Worm (Caenorhabditis elegans) whole organism, midembryonic: ENCODE measurements around the gene C01G12.7.

Experiments
- T22C8.4 ChIP-seq: fragments of 200-800 bp; sonication (Bioruptor generic); IDR thresholded peaks from 2 replicates; pipeline ENCODE4 v1.3.6; 2022; ENCODE audit warnings: missing genetic modification characterization, missing compliant biosample characterization
- cog-1 ChIP-seq: sonication (generic microtip); optimal IDR thresholded peaks from 2 replicates; lab custom pipeline; 2016; ENCODE audit warnings: missing genetic modification characterization, missing compliant biosample characterization
- flt-1 ChIP-seq: fragments of 200-800 bp; sonication (Bioruptor generic); IDR thresholded peaks from 2 replicates; pipeline ENCODE4 v1.3.6; 2022; ENCODE audit warnings: missing genetic modification characterization, missing compliant biosample characterization
- klf-2 ChIP-seq: fragments of 200-800 bp; sonication (Bioruptor generic); conservative IDR thresholded peaks from 2 replicates; pipeline ENCODE4 v1.3.6; 2022; ENCODE audit warnings: missing genetic modification reagents, missing genetic modification characterization, missing compliant biosample characterization
- med-1 ChIP-seq: sonication (generic microtip); optimal IDR thresholded peaks from 2 replicates; lab custom pipeline; 2017; ENCODE audit warnings: missing genetic modification characterization, mild to moderate bottlenecking, missing compliant biosample characterization, antibody characterized with exemption, missing genetic modification reagents; ENCODE audit not compliant: insufficient read depth
- ref-1 ChIP-seq: fragments of 200-800 bp; sonication (Bioruptor generic); conservative IDR thresholded peaks from 2 replicates; pipeline ENCODE4 v1.3.6; 2022; ENCODE audit warnings: missing genetic modification reagents, missing genetic modification characterization, missing compliant biosample characterization
- tab-1 ChIP-seq: fragments of 200-800 bp; sonication (Bioruptor generic); IDR thresholded peaks from 2 replicates; pipeline ENCODE4 v1.3.6; 2022; ENCODE audit warnings: missing genetic modification characterization, missing compliant biosample characterization
- ztf-23 ChIP-seq: fragments of 200-800 bp; sonication (Bioruptor generic); IDR thresholded peaks from 2 replicates; pipeline ENCODE4 v1.3.6; 2022; ENCODE audit warnings: missing genetic modification reagents, missing genetic modification characterization, missing compliant biosample characterization
- ztf-29 ChIP-seq: fragments of 200-800 bp; sonication (Bioruptor generic); IDR thresholded peaks from 2 replicates; pipeline ENCODE4 v1.3.6; 2022; ENCODE audit warnings: missing genetic modification reagents, missing genetic modification characterization, missing compliant biosample characterization

ce11 chrII:14599284-14599862 lies 7.7 kb upstream of the C01G12.7 start:
- TF ChIP-seq flt-1 (no peak), tab-1 (GFP tag; lab: Robert Waterston, UW) (no peak), ztf-23 (GFP tag; lab: Robert Waterston, UW) (no peak), T22C8.4 (GFP tag; lab: Robert Waterston, UW) (no peak), ztf-29 (GFP tag; lab: Robert Waterston, UW) (no peak), cog-1 (tag; lab: Kevin White, UChicago) (no peak), med-1 (GFP tag; lab: Kevin White, UChicago) (no peak), ref-1 (GFP tag; lab: Robert Waterston, UW) (no peak), klf-2 (no peak)
